Worm (Caenorhabditis elegans) whole organism, L3 larva: ENCODE measurements around the gene unc-68.

Experiments used
- R02D3.7 ChIP-seq: fragments of 150-350 bp; optimal IDR thresholded peaks from 2 replicates; lab custom pipeline; 2014; ENCODE audit warnings: missing biosample characterization, missing genetic modification characterization
- egl-27 ChIP-seq: sonication (generic microtip); optimal IDR thresholded peaks from 4 replicates; lab custom pipeline; 2017; ENCODE audit warnings: missing biosample characterization, missing genetic modification reagents, missing genetic modification characterization
- fkh-10 ChIP-seq: sonication (generic microtip); optimal IDR thresholded peaks from 2 replicates; lab custom pipeline; 2017; ENCODE audit warnings: missing biosample characterization, missing genetic modification reagents, missing genetic modification characterization
- jun-1 ChIP-seq: fragments of 150-350 bp; optimal IDR thresholded peaks from 2 replicates; lab custom pipeline; 2014; ENCODE audit warnings: missing biosample characterization, missing genetic modification reagents, missing genetic modification characterization
- lin-15B ChIP-seq: fragments of 150-350 bp; optimal IDR thresholded peaks from 2 replicates; lab custom pipeline; 2014; ENCODE audit warnings: missing biosample characterization, missing genetic modification characterization
- lin-39 ChIP-seq: fragments of 150-350 bp; optimal IDR thresholded peaks from 2 replicates; lab custom pipeline; 2018; ENCODE audit warnings: missing biosample characterization, missing genetic modification reagents, missing genetic modification characterization
- lsy-12 ChIP-seq: sonication (generic microtip); optimal IDR thresholded peaks from 2 replicates; lab custom pipeline; 2016; ENCODE audit warnings: mild to moderate bottlenecking, missing genetic modification characterization, missing compliant biosample characterization
- nhr-43 ChIP-seq: sonication (generic microtip); optimal IDR thresholded peaks from 2 replicates; lab custom pipeline; 2016; ENCODE audit warnings: mild to moderate bottlenecking, missing genetic modification characterization, missing compliant biosample characterization; ENCODE audit not compliant: poor library complexity, severe bottlenecking
- nhr-76 ChIP-seq: fragments of 150-350 bp; sonication (generic microtip); optimal IDR thresholded peaks from 5 replicates; lab custom pipeline; 2014; ENCODE audit warnings: missing biosample characterization, missing genetic modification characterization
- skn-1 ChIP-seq: fragments of 150-350 bp; optimal IDR thresholded peaks from 2 replicates; lab custom pipeline; 2014; ENCODE audit warnings: missing biosample characterization, missing genetic modification characterization
- snpc-4 ChIP-seq: fragments of 150-350 bp; optimal IDR thresholded peaks from 2 replicates; lab custom pipeline; 2014; ENCODE audit warnings: missing biosample characterization, missing genetic modification characterization
- unc-39 ChIP-seq: sonication (generic microtip); optimal IDR thresholded peaks from 4 replicates; lab custom pipeline; 2017; ENCODE audit warnings: missing biosample characterization, missing genetic modification characterization
- ztf-11 ChIP-seq: fragments of 150-350 bp; optimal IDR thresholded peaks from 2 replicates; lab custom pipeline; 2014; ENCODE audit warnings: missing biosample characterization, missing genetic modification characterization

ce11 chrV:6919251-6919650, 9.6 kb downstream of the unc-68 start:
- TF ChIP-seq lin-39 (tag; lab: Kevin White, UChicago) (no peak), skn-1 (no peak), snpc-4 (tag; lab: Kevin White, UChicago) (no peak), fkh-10 (GFP tag; lab: Kevin White, UChicago) (no peak), unc-39 (tag; lab: Kevin White, UChicago) (no peak), lsy-12 (tag; lab: Kevin White, UChicago) (no peak), nhr-43 (tag; lab: Kevin White, UChicago) (no peak), lin-15B (tag; lab: Kevin White, UChicago) (no peak), ztf-11 (tag; lab: Kevin White, UChicago) (no peak), egl-27 (no peak), nhr-76 (tag; lab: Kevin White, UChicago) (no peak), R02D3.7 (tag; lab: Kevin White, UChicago) (no peak), jun-1 (tag; lab: Kevin White, UChicago) (no peak)
